Fruit fly (Drosophila melanogaster): ENCODE results near the gene CG4229.
A peak's percentile ranks its signal among the peaks of the same experiment; 100 is the strongest.

The CG4229 gene

DNA sequence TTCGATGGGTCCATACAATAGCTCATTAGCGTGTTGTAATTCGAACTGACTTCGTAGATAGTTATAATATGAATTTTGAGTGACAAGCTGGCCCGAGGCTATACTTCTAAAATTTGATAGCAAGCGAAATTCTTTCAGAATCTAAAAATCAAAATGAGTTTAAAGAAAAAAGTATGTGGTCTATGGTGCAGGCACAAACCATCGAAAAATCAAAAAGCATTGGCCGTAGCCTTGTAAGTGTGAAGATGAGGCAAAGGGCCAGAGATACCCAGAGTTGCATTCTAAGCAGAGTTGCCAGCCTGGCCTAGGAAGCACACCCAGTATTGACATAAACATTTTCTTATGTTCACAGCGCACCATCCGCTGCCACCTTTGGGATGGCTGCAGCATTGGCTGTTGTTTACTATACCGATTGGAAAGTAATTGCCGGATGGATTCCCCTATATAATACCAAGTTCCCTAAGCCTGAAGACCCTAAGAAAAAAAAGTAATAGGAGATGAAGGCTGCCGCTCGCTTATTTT lies 10.1 kb downstream of the CG4229 start, which contains the start of gene UQCR-6.4L:
UQCR-6.4L (plus strand) TSS at position 51 of the 522 bp plus-strand sequence.
- TF ChIP-seq CG11762 (GFP tag; optimal IDR thresholded peaks at IDR 0.05; ENCODE audit: insufficient read depth): no peak
- no peak for TF ChIP-seq Lpt (GFP tag; optimal IDR thresholded peaks at IDR 0.05)
- TF ChIP-seq CG11294 (GFP tag; IDR thresholded peaks at IDR 0.05): no peak
- no peak for TF ChIP-seq CG10669 (GFP tag; optimal IDR thresholded peaks at IDR 0.05)
- no peak for TF ChIP-seq CG6792 (GFP tag; optimal IDR thresholded peaks at IDR 0.05)
- no peak for TF ChIP-seq Hr38 (GFP tag; optimal IDR thresholded peaks at IDR 0.05)

DNA sequence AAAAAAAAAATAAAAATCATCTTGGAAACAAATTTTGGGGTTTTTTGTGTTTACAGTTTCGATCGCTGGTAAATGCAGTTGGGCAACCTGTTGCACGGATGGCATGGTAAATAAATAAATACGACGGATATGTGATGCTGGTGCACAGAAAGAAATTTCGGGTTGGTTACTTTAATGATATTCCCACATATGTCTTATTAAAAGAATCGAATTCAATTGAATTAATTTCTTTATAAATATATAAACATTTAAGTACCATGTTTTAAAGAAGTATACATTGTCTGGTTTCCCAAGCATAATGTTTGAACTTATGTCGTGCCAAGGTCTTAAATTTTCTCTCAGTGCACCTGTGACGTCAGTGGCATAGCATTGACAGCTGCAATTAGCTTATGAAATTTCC lies 10.9 kb downstream of the CG4229 start:
- TF ChIP-seq CG15336 (GFP tag; IDR thresholded peaks at IDR 0.05) (peak; percentile 50), CG32006 (GFP tag; optimal IDR thresholded peaks at IDR 0.05) (peak; percentile 24), Hr4 (GFP tag; optimal IDR thresholded peaks at IDR 0.05) (peak; percentile 4), dsx (GFP tag; optimal IDR thresholded peaks at IDR 0.05; ENCODE audit: poor library complexity, severe bottlenecking) (no peak), CG8119 (GFP tag; IDR thresholded peaks at IDR 0.05) (0 out of 3 replicates have a peak, but pooled peaks have one; percentile 17), CG6163 (GFP tag; IDR thresholded peaks at IDR 0.05) (no peak), Sox14 (GFP tag; optimal IDR thresholded peaks at IDR 0.05) (no peak), pdm3 (GFP tag; optimal IDR thresholded peaks at IDR 0.05) (no peak), eg (GFP tag; IDR thresholded peaks at IDR 0.05) (0 out of 3 replicates have a peak, but pooled peaks have one; percentile 12)

DNA sequence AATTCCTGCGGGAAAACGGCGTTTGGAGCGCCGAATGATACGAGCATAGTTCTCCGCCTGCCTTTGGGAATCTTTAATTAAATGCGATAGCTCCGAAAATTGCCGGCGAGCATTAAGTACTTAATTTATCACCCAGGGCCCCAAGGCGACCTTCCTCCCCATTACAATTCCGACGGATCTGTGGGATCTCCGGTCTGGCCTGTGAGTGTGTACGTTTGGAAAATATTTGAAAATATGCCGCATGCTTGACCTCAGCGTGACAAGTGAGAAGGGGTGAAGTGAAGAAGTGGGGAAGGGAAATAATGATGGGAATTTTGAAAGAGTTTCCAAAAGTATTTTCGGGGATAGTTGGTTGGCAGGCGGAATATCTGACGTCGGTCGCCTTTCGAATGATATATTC lies 12.8 kb downstream of the CG4229 start:
- no peak for TF ChIP-seq dsx (GFP tag; optimal IDR thresholded peaks at IDR 0.05; ENCODE audit: poor library complexity, severe bottlenecking)
- no peak for TF ChIP-seq cyc (GFP tag; optimal IDR thresholded peaks at IDR 0.05)
- no peak for TF ChIP-seq Ets21C (GFP tag; optimal IDR thresholded peaks at IDR 0.05)
- TF ChIP-seq CG7368 (GFP tag; optimal IDR thresholded peaks at IDR 0.05): no peak
- no peak for TF ChIP-seq CG8119 (GFP tag; IDR thresholded peaks at IDR 0.05)
- TF ChIP-seq Hr38 (GFP tag; optimal IDR thresholded peaks at IDR 0.05): no peak
- TF ChIP-seq Lpt (GFP tag; optimal IDR thresholded peaks at IDR 0.05): no peak
- no peak for TF ChIP-seq Sox15 (GFP tag; optimal IDR thresholded peaks at IDR 0.05)
- TF ChIP-seq CG31627 (GFP tag; optimal IDR thresholded peaks at IDR 0.05): no peak
- TF ChIP-seq fkh (GFP tag; optimal IDR thresholded peaks at IDR 0.05): no peak
- TF ChIP-seq Ets96B (tag; optimal IDR thresholded peaks at IDR 0.05): no peak
- TF ChIP-seq CG9139 (GFP tag; optimal IDR thresholded peaks at IDR 0.05): no peak
- no peak for TF ChIP-seq Blimp-1 (GFP tag; optimal IDR thresholded peaks at IDR 0.05)
- TF ChIP-seq Sox102F (GFP tag; optimal IDR thresholded peaks at IDR 0.05): no peak
- no peak for TF ChIP-seq fd59A (GFP tag; optimal IDR thresholded peaks at IDR 0.05)
- no peak for TF ChIP-seq CG4318 (GFP tag; optimal IDR thresholded peaks at IDR 0.05)
- no peak for TF ChIP-seq CG6792 (GFP tag; optimal IDR thresholded peaks at IDR 0.05)

DNA sequence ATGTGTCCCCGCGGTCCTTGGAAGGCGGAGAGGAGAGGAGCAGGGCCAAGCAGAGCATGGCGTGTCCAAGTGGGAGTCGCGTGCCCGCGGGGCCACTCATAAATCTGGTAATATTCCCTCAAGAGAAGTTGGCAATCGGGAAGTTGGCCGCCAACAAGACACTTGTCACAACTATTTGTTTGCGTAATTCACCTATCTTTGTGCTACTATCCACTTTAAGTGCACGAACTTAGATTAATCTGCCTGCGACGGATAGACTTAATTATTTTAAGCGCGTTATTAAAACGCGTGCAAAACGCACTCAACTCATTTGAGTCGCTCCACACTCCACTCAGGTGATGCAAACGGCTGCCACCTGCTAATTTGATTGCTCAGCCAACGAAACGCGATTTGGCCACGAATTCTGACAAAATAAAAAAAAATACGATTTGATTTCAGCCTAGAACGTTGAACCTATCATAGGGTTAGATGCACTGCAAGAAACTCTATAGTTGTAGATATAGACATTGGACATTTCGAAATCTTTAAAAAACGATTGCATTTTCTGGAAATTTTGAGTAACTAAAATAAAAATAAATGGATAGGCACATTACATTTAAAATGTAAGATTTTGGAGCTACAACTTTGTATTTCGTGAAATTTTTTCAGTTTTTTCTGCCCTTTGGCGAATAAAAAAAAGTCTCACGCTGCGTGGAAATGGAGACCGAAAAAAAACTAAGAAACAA lies 14.6 kb downstream of the CG4229 start:
- TF ChIP-seq CG8119 (GFP tag; IDR thresholded peaks at IDR 0.05) (peak; percentile 40; the same call in 1 of the 3 replicates), Sox14 (GFP tag; optimal IDR thresholded peaks at IDR 0.05) (no peak), Eip75B (GFP tag; optimal IDR thresholded peaks at IDR 0.05) (no peak), Eip78C (GFP tag) (peak; percentile 35), CG15336 (GFP tag; IDR thresholded peaks at IDR 0.05) (0 out of 2 replicates have a peak, but pooled peaks have one; percentile 22), net (GFP tag; optimal IDR thresholded peaks at IDR 0.05) (no peak)

DNA sequence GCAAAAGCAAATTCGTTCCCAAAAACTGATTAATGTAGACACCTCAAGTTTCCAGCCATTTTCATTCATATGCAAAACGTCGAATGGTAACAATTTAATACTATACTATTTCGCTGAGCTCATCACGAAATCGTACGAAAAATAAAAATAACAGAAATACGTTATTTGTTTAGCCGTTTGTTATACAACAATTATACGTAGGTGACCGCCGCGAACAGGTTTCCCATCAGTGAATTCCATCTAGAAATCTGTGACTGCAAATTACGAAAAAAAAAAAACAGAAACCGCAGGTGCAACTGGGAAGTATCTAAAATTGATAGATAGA lies 15.1 kb downstream of the CG4229 start:
- TF ChIP-seq CG11762 (GFP tag; optimal IDR thresholded peaks at IDR 0.05; ENCODE audit: insufficient read depth) (no peak), Hr4 (GFP tag; optimal IDR thresholded peaks at IDR 0.05) (no peak), fd59A (GFP tag; optimal IDR thresholded peaks at IDR 0.05) (no peak), dac (GFP tag; optimal IDR thresholded peaks at IDR 0.05) (no peak), CG6792 (GFP tag; optimal IDR thresholded peaks at IDR 0.05) (no peak), CG34406 (GFP tag; optimal IDR thresholded peaks at IDR 0.05) (no peak), spab (GFP tag; optimal IDR thresholded peaks at IDR 0.05) (no peak), CG11294 (GFP tag; IDR thresholded peaks at IDR 0.05) (no peak), acj6 (GFP tag; optimal IDR thresholded peaks at IDR 0.05) (no peak), Lpt (GFP tag; optimal IDR thresholded peaks at IDR 0.05) (no peak), CG8632 (GFP tag; optimal IDR thresholded peaks at IDR 0.05) (no peak), CG31627 (GFP tag; optimal IDR thresholded peaks at IDR 0.05) (no peak), CG8319 (GFP tag; optimal IDR thresholded peaks at IDR 0.05) (no peak), Ets96B (tag; optimal IDR thresholded peaks at IDR 0.05) (no peak), CG10669 (GFP tag; optimal IDR thresholded peaks at IDR 0.05) (no peak), Blimp-1 (GFP tag; optimal IDR thresholded peaks at IDR 0.05) (no peak), pdm3 (GFP tag; optimal IDR thresholded peaks at IDR 0.05) (no peak), achi (GFP tag; optimal IDR thresholded peaks at IDR 0.05) (no peak)
